Fruit fly (Drosophila melanogaster): Measurements from ENCODE around the gene yip7.

yip7 gene

dm6 chr3L:6076429-6076828 is 41.4 kb downstream of the yip7 start, which contains the start of gene ssp6:
Gene ssp6 (plus strand): TSS chr3L:6076722.
- no peak for TF ChIP-seq Hr83 (GFP tag; optimal IDR thresholded peaks at IDR 0.05; ENCODE audit: poor library complexity, severe bottlenecking)
- TF ChIP-seq Dif (GFP tag; optimal IDR thresholded peaks at IDR 0.05; ENCODE audit: partially characterized antibody): peak; percentile 2

- TF ChIP-seq lola (GFP tag; optimal IDR thresholded peaks at IDR 0.05): no peak
- no peak for TF ChIP-seq Rel (GFP tag; optimal IDR thresholded peaks at IDR 0.05)
- TF ChIP-seq Rel (tag; optimal IDR thresholded peaks at IDR 0.05): no peak
- no peak for TF ChIP-seq Hnf4 (GFP tag; optimal IDR thresholded peaks at IDR 0.05)
- TF ChIP-seq Sp1 (GFP tag; optimal IDR thresholded peaks at IDR 0.05): no peak
- TF ChIP-seq dl (GFP tag; optimal IDR thresholded peaks at IDR 0.05; ENCODE audit: insufficient read depth in 1 of 2, partially characterized antibody in 2 of 2): no peak
- no peak for TF ChIP-seq GATAd (GFP tag; optimal IDR thresholded peaks at IDR 0.05)
- TF ChIP-seq Dif (GFP tag; optimal IDR thresholded peaks at IDR 0.05; ENCODE audit: partially characterized antibody): no peak
- TF ChIP-seq Myc (optimal IDR thresholded peaks at IDR 0.05): no peak
- no peak for TF ChIP-seq N (GFP tag; optimal IDR thresholded peaks at IDR 0.05)
- no peak for TF ChIP-seq foxo (GFP tag; optimal IDR thresholded peaks at IDR 0.05)
- no peak for TF ChIP-seq jim (GFP tag; optimal IDR thresholded peaks at IDR 0.05)
- no peak for TF ChIP-seq Hr78 (GFP tag; optimal IDR thresholded peaks at IDR 0.05)
- TF ChIP-seq tai (GFP tag; optimal IDR thresholded peaks at IDR 0.05): no peak
- no peak for TF ChIP-seq Vsx2 (GFP tag; optimal IDR thresholded peaks at IDR 0.05; ENCODE audit: partially characterized antibody)
- no peak for TF ChIP-seq br (GFP tag; optimal IDR thresholded peaks at IDR 0.05)
- TF ChIP-seq Dfd (GFP tag; optimal IDR thresholded peaks at IDR 0.05): no peak
Measured at dm6 chr3L:6082561-6082960, 47.5 kb downstream of the yip7 start, which contains the start of gene CG13293. Gene CG13293 (plus strand): TSS chr3L:6082883.

- TF ChIP-seq N (GFP tag; optimal IDR thresholded peaks at IDR 0.05) (no peak), Myc (optimal IDR thresholded peaks at IDR 0.05) (no peak), br (GFP tag; optimal IDR thresholded peaks at IDR 0.05) (no peak), dl (GFP tag; optimal IDR thresholded peaks at IDR 0.05; ENCODE audit: insufficient read depth in 1 of 2, partially characterized antibody in 2 of 2) (no peak), Rel (GFP tag; optimal IDR thresholded peaks at IDR 0.05) (no peak), Rel (tag; optimal IDR thresholded peaks at IDR 0.05) (no peak), dsf (GFP tag; optimal IDR thresholded peaks at IDR 0.05; ENCODE audit: borderline replicate concordance) (no peak), dmrt93B (GFP tag; optimal IDR thresholded peaks at IDR 0.05) (no peak), h (GFP tag; optimal IDR thresholded peaks at IDR 0.05) (no peak), Dif (GFP tag; optimal IDR thresholded peaks at IDR 0.05; ENCODE audit: partially characterized antibody) (no peak)
Measured at dm6 chr3L:6084446-6084845, 49.4 kb downstream of the yip7 start.

dm6 chr3L:6085157-6085556 is 50.1 kb downstream of the yip7 start:
- TF ChIP-seq rgr (GFP tag; optimal IDR thresholded peaks at IDR 0.05): peak; percentile 30
- no peak for TF ChIP-seq Jra (GFP tag; optimal IDR thresholded peaks at IDR 0.05)
- peak; percentile 42 for TF ChIP-seq psq (GFP tag; optimal IDR thresholded peaks at IDR 0.05)
- TF ChIP-seq OdsH (GFP tag; optimal IDR thresholded peaks at IDR 0.05): peak; percentile 23
- peak in 1 of 2 experiments; percentile 24 for TF ChIP-seq foxo (GFP tag; optimal IDR thresholded peaks at IDR 0.05)
- TF ChIP-seq ey (GFP tag; optimal IDR thresholded peaks at IDR 0.05): no peak
- peak; percentile 30 for TF ChIP-seq HLH106 (tag; optimal IDR thresholded peaks at IDR 0.05)
- TF ChIP-seq Sp1 (GFP tag; optimal IDR thresholded peaks at IDR 0.05): peak; percentile 32
- TF ChIP-seq h (GFP tag; optimal IDR thresholded peaks at IDR 0.05): peak; percentile 21
- TF ChIP-seq Abd-B (GFP tag; optimal IDR thresholded peaks at IDR 0.05): no peak

All from whole organism, wandering third instar larva.